Worm (Caenorhabditis elegans): ENCODE measurements around the gene F42A10.5.

F42A10.5 gene

DNA sequence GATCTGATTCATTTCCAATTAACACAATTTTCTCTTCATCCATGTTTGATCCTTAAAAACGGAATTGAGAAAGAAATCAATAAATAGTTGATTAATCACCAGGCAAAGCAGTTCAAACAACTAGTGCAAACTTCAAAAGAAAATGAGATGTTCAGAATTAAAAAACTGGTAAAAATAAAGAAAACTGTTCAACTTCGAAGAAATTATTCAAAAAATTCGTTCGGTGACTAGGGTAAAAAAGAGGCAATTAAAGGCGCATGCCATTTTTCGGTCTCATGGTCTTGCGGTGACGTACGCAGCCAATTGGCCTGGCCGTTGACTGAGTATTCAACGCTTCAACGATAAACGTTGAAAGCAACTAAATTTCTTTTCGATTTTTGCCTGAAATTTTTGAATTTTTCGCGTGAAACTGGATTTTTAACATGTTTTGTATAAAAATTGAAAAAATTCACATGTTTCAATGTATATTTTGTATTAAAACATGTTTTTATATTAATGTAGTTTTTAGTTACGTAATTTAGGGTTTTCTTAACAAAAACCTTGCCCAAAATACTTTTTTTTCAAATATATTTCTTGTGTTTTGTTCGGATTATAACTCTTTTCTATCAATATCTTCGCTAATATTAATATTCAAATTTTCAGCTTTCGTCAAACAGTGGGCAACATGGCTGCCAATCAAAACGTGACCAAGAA is 33.0 kb upstream of the F42A10.5 start, which contains the start of the genes sna-3 and rps-3:
Gene sna-3, minus strand, starts transcription at position 51 of the 693 bp plus-strand sequence.
Gene rps-3, plus strand, starts transcription at position 643 of the 693 bp plus-strand sequence.
- TF ChIP-seq tab-1 (GFP tag; IDR thresholded peaks at IDR 0.05) (no peak), cog-1 (tag; optimal IDR thresholded peaks at IDR 0.05) (no peak), ztf-29 (GFP tag; IDR thresholded peaks at IDR 0.05) (no peak), klf-2 (GFP tag; conservative IDR thresholded peaks at IDR 0.05) (no peak), ztf-23 (GFP tag; IDR thresholded peaks at IDR 0.05) (no peak), flt-1 (GFP tag; IDR thresholded peaks at IDR 0.05) (no peak), ref-1 (GFP tag; conservative IDR thresholded peaks at IDR 0.05) (no peak), med-1 (GFP tag; optimal IDR thresholded peaks at IDR 0.05; ENCODE audit: insufficient read depth) (no peak), T22C8.4 (GFP tag; IDR thresholded peaks at IDR 0.05) (no peak)

DNA sequence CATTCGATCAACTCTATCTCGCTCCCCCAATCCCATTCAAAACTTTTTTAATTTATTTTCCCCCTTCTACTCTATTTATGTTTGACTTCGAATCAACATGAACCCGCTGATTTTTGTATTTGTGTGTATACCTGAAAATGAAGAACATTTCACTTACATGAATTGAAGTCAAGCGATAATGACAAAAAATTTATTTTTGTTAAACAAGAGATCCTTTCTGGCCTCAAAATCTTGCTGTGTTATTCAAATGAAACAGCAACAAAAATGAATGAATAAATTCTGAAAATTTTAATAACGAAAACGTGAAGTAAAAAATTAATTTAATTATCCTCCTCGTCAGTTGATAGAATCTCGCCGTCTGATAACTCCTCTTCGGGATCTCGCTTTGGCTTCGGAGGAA is 29.2 kb upstream of the F42A10.5 start:
- no peak for TF ChIP-seq med-1 (GFP tag; optimal IDR thresholded peaks at IDR 0.05; ENCODE audit: insufficient read depth)
- no peak for TF ChIP-seq ztf-29 (GFP tag; IDR thresholded peaks at IDR 0.05)
- no peak for TF ChIP-seq klf-2 (GFP tag; conservative IDR thresholded peaks at IDR 0.05)
- no peak for TF ChIP-seq cog-1 (tag; optimal IDR thresholded peaks at IDR 0.05)
- TF ChIP-seq tab-1 (GFP tag; IDR thresholded peaks at IDR 0.05): no peak
- TF ChIP-seq ztf-23 (GFP tag; IDR thresholded peaks at IDR 0.05): no peak
- TF ChIP-seq flt-1 (GFP tag; IDR thresholded peaks at IDR 0.05): no peak
- TF ChIP-seq T22C8.4 (GFP tag; IDR thresholded peaks at IDR 0.05): no peak

DNA sequence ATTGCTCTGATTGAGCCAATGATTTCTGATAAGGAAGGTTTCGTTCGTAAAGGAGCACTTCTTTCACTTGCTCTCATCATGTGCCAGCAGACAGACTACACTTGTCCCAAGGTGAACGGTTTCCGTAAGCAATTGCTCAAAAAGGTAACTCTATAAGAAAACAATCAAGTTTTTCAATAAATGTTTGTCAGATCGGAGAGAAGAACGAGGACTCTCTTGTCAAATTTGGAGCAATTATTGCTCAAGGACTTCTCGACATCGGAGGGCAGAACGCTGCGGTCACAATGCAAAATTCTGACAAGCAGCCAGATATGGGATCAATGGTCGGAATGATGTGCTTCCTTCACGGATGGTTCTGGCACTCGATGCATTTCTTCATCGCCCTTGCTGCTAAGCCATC is 28.0 kb upstream of the F42A10.5 start:
- TF ChIP-seq flt-1 (GFP tag; IDR thresholded peaks at IDR 0.05) (no peak), med-1 (GFP tag; optimal IDR thresholded peaks at IDR 0.05; ENCODE audit: insufficient read depth) (no peak)

DNA sequence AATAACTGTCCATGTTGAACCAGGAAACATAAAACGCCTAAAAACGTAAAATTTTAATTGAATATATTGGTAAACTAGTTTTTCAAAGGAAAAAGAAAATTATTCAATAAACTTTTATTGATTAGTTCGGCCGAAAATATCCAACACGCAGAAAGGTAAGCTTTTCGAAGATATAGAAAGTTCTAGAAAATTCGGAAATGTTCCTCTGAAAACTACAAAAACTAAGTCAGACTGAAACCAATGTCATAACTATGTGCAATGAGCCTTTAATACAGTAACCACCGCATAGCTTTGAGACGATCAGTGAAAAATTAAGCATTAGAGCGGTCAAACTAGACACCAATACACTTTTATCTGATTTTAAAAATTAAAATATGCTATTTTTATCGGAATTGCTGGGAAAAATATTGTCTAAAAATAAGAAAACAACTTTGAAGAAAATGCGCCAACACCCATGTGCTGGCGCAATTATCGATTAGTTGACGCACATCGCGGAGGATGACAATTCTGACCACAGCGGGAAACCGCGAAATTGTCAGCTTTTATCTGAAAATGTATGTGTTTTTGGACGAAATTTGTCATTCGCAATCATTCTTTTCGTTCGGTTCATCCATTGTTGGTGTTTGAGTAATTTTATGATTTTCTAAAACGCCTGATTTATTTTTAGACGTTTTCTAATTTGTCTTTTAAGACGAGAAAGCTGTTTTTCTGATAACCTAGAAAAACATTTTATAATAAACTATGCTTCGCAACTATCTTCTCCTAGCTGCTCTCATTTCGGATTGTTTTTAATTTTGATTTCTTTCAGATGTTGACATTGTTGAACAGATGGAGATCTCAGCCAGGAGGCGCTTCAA is 25.3 kb upstream of the F42A10.5 start, which contains the start of the genes C23G10.7 and rpn-2:
Gene C23G10.7, minus strand, starts transcription at position 37 of the 857 bp plus-strand sequence.
Gene rpn-2, plus strand, starts transcription at position 807 of the 857 bp plus-strand sequence.
- TF ChIP-seq T22C8.4 (GFP tag; IDR thresholded peaks at IDR 0.05) (peak; percentile 76), cog-1 (tag; optimal IDR thresholded peaks at IDR 0.05) (no peak), tab-1 (GFP tag; IDR thresholded peaks at IDR 0.05) (no peak), ref-1 (GFP tag; conservative IDR thresholded peaks at IDR 0.05) (no peak), med-1 (GFP tag; optimal IDR thresholded peaks at IDR 0.05; ENCODE audit: insufficient read depth) (no peak), flt-1 (GFP tag; IDR thresholded peaks at IDR 0.05) (no peak), ztf-23 (GFP tag; IDR thresholded peaks at IDR 0.05) (peak; percentile 74), klf-2 (GFP tag; conservative IDR thresholded peaks at IDR 0.05) (no peak), ztf-29 (GFP tag; IDR thresholded peaks at IDR 0.05) (no peak)

DNA sequence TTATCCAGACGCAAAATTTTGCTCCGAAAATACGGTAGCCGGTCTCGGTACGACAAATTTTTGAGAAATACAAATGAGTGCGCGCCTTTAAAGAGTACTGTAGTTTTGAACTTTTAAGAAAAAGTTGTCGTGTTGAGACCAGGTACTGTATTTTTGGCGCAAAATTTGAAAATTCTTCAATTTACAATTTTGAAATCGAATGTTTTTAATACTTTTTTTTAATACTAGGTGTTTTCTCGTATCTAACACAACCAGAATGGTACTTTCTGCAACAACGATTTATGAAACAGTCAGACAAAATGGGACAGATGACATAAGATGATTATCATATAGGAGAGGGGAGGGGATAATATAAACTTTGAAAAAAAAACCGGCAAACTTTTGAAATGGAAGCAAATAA is 22.4 kb upstream of the F42A10.5 start:
- no peak for TF ChIP-seq ref-1 (GFP tag; conservative IDR thresholded peaks at IDR 0.05)
- TF ChIP-seq ztf-23 (GFP tag; IDR thresholded peaks at IDR 0.05): no peak
- no peak for TF ChIP-seq ztf-29 (GFP tag; IDR thresholded peaks at IDR 0.05)
- TF ChIP-seq tab-1 (GFP tag; IDR thresholded peaks at IDR 0.05): no peak
- no peak for TF ChIP-seq T22C8.4 (GFP tag; IDR thresholded peaks at IDR 0.05)
- TF ChIP-seq klf-2 (GFP tag; conservative IDR thresholded peaks at IDR 0.05): no peak
- TF ChIP-seq flt-1 (GFP tag; IDR thresholded peaks at IDR 0.05): no peak
- TF ChIP-seq med-1 (GFP tag; optimal IDR thresholded peaks at IDR 0.05; ENCODE audit: insufficient read depth): no peak
- no peak for TF ChIP-seq cog-1 (tag; optimal IDR thresholded peaks at IDR 0.05)

DNA sequence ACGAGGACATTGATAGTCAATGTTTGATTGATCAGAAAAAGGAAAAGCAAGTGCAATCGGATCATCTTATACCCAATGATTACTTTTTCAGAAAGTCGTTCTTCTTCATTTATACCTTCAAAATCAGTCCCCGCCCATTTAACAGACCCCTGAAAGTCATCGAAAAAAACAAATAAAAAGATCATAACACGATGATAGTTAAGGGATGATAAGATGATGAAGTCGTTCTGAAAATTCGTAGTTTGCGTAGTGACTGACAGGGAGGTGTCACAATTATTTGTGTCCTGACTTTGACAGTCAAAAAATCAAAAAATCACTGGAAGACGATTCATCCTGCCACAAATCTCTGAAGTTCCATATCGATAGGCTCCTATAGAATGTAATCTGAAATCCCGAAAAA is 21.2 kb upstream of the F42A10.5 start, which contains the start of gene ugt-66:
Gene ugt-66, minus strand, starts transcription at position 101 of the 400 bp plus-strand sequence.
- no peak for TF ChIP-seq ztf-29 (GFP tag; IDR thresholded peaks at IDR 0.05)
- no peak for TF ChIP-seq ztf-23 (GFP tag; IDR thresholded peaks at IDR 0.05)
- no peak for TF ChIP-seq flt-1 (GFP tag; IDR thresholded peaks at IDR 0.05)
- TF ChIP-seq T22C8.4 (GFP tag; IDR thresholded peaks at IDR 0.05): no peak
- TF ChIP-seq cog-1 (tag; optimal IDR thresholded peaks at IDR 0.05): no peak
- no peak for TF ChIP-seq med-1 (GFP tag; optimal IDR thresholded peaks at IDR 0.05; ENCODE audit: insufficient read depth)
- no peak for TF ChIP-seq klf-2 (GFP tag; conservative IDR thresholded peaks at IDR 0.05)
- no peak for TF ChIP-seq tab-1 (GFP tag; IDR thresholded peaks at IDR 0.05)
- no peak for TF ChIP-seq ref-1 (GFP tag; conservative IDR thresholded peaks at IDR 0.05)

DNA sequence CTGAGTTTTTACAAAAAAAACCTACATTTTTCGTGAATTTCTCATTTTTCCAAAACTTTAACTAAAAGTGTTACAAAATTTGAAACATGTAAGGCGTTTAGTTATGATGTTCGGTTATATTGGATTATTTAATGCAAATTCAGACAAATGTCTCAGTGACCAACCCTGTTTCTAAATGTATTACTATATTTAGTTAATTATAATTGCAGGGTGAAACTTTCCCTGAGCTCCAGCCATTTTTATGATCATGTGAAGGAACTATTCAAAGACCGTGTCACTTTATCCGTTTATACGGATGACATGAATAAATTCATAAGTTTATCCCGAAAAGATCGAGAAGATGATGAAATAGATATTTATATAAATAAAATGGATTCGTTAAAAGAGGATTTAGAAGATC is 17.5 kb upstream of the F42A10.5 start, which contains the start of gene C23G10.5:
Gene C23G10.5, plus strand, starts transcription at position 301 of the 400 bp plus-strand sequence.
- TF ChIP-seq klf-2 (GFP tag; conservative IDR thresholded peaks at IDR 0.05): no peak
- TF ChIP-seq flt-1 (GFP tag; IDR thresholded peaks at IDR 0.05): no peak
- TF ChIP-seq ztf-29 (GFP tag; IDR thresholded peaks at IDR 0.05): no peak
- no peak for TF ChIP-seq tab-1 (GFP tag; IDR thresholded peaks at IDR 0.05)
- TF ChIP-seq ref-1 (GFP tag; conservative IDR thresholded peaks at IDR 0.05): no peak
- TF ChIP-seq med-1 (GFP tag; optimal IDR thresholded peaks at IDR 0.05; ENCODE audit: insufficient read depth): no peak
- TF ChIP-seq cog-1 (tag; optimal IDR thresholded peaks at IDR 0.05): no peak
- TF ChIP-seq ztf-23 (GFP tag; IDR thresholded peaks at IDR 0.05): no peak
- TF ChIP-seq T22C8.4 (GFP tag; IDR thresholded peaks at IDR 0.05): no peak

DNA sequence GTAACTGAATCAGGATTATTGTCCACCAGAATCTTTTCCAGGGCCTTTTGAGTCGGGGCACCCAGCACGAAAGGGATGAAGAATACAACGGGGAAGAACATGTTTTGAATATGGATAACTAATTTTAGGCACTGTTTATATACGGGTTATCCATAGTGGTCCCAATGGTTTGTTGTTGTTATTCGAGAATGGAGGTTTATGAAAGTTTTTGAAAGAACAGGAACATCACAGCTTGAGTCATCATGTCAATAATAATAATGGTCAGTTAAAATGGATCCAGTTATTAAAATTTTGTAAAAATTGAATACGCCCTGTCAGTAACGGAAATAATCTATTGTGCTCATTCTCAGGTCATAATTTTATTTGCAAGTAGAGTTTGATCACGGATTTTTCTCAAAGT is 9.8 kb upstream of the F42A10.5 start, which contains the start of gene nas-28:
Gene nas-28, minus strand, starts transcription at position 101 of the 400 bp plus-strand sequence.
- TF ChIP-seq med-1 (GFP tag; optimal IDR thresholded peaks at IDR 0.05; ENCODE audit: insufficient read depth) (no peak), ztf-29 (GFP tag; IDR thresholded peaks at IDR 0.05) (no peak), T22C8.4 (GFP tag; IDR thresholded peaks at IDR 0.05) (no peak), flt-1 (GFP tag; IDR thresholded peaks at IDR 0.05) (no peak), ztf-23 (GFP tag; IDR thresholded peaks at IDR 0.05) (no peak), tab-1 (GFP tag; IDR thresholded peaks at IDR 0.05) (no peak), klf-2 (GFP tag; conservative IDR thresholded peaks at IDR 0.05) (no peak), cog-1 (tag; optimal IDR thresholded peaks at IDR 0.05) (no peak), ref-1 (GFP tag; conservative IDR thresholded peaks at IDR 0.05) (no peak)

DNA sequence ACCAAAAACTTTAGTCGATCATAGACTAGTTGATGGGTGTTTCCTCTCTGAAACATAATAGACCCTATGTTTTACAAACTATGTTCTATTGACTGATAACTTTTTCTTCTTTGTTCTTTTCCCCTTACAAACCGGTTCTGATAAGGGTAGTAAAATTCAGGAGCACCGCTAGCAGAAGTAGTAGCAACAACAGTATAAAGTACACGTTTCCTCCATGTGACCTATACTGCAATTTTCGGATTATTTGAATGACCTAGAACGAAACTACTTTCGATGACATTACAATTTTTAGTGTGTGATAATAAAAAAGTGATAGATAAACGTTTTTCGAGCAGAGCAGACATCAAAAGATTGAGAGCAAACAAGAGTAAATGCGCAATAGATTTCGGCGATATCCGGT is 7.0 kb upstream of the F42A10.5 start:
- TF ChIP-seq ztf-29 (GFP tag; IDR thresholded peaks at IDR 0.05) (no peak), ztf-23 (GFP tag; IDR thresholded peaks at IDR 0.05) (no peak), ref-1 (GFP tag; conservative IDR thresholded peaks at IDR 0.05) (no peak), med-1 (GFP tag; optimal IDR thresholded peaks at IDR 0.05; ENCODE audit: insufficient read depth) (no peak)
